Worm (Caenorhabditis elegans): ENCODE results near the gene srg-23.
A peak's percentile ranks its signal among the peaks of the same experiment; 100 is the strongest.

Gene srg-23

ce11 chrII:3055531-3055930 is 40.4 kb downstream of the srg-23 start (continued):
- TF ChIP-seq hmg-1.1 (GFP tag; IDR thresholded peaks at IDR 0.05): peak; percentile 75
- no peak for TF ChIP-seq mdt-29 (GFP tag; IDR thresholded peaks at IDR 0.05)
- 0 out of 2 replicates have a peak, but pooled peaks have one; percentile 19 for TF ChIP-seq madf-9 (GFP tag; conservative IDR thresholded peaks at IDR 0.05)
- TF ChIP-seq Y48G9A.11 (GFP tag; IDR thresholded peaks at IDR 0.05): no peak
- no peak for TF ChIP-seq ceh-82 (tag; optimal IDR thresholded peaks at IDR 0.05)
- TF ChIP-seq duxl-1 (tag; optimal IDR thresholded peaks at IDR 0.05; ENCODE audit: poor library complexity): no peak
- TF ChIP-seq ceh-32 (tag; optimal IDR thresholded peaks at IDR 0.05; ENCODE audit: poor library complexity): no peak
- no peak for TF ChIP-seq ceh-28 (tag; optimal IDR thresholded peaks at IDR 0.05)
- TF ChIP-seq hif-1 (tag; optimal IDR thresholded peaks at IDR 0.05): peak in 1 of 2 experiments; percentile 5
- TF ChIP-seq egl-43 (GFP tag; IDR thresholded peaks at IDR 0.05): peak; percentile 50; the same call in 1 of the 2 replicates
- no peak for TF ChIP-seq Y5F2A.4 (GFP tag; optimal IDR thresholded peaks at IDR 0.05)
- peak; percentile 49 for TF ChIP-seq rbr-2 (tag; optimal IDR thresholded peaks at IDR 0.05)
- no peak for TF ChIP-seq aly-2 (tag; optimal IDR thresholded peaks at IDR 0.05)
- TF ChIP-seq hlh-30 (tag; optimal IDR thresholded peaks at IDR 0.05; ENCODE audit: insufficient read depth): peak; percentile 74
- no peak for TF ChIP-seq daf-8 (GFP tag; IDR thresholded peaks at IDR 0.05)
- TF ChIP-seq zag-1 (tag; optimal IDR thresholded peaks at IDR 0.05): no peak
- TF ChIP-seq F37D6.2 (tag; optimal IDR thresholded peaks at IDR 0.05): no peak
- peak; percentile 16 for TF ChIP-seq mes-2 (tag; optimal IDR thresholded peaks at IDR 0.05; ENCODE audit: poor library complexity, severe bottlenecking)
- no peak for TF ChIP-seq lin-38 (GFP tag; IDR thresholded peaks at IDR 0.05)
- peak; percentile 46 for TF ChIP-seq lin-13 (GFP tag; optimal IDR thresholded peaks at IDR 0.05)
- no peak for TF ChIP-seq ztf-7 (tag; optimal IDR thresholded peaks at IDR 0.05)
- TF ChIP-seq skn-1 (tag; optimal IDR thresholded peaks at IDR 0.05): no peak
- TF ChIP-seq daf-19 (GFP tag; conservative IDR thresholded peaks at IDR 0.05): no peak
- TF ChIP-seq mxl-3 (GFP tag; optimal IDR thresholded peaks at IDR 0.05): peak; percentile 33
- no peak for TF ChIP-seq nhr-42 (GFP tag; IDR thresholded peaks at IDR 0.05)
- no peak for TF ChIP-seq ces-1 (GFP tag; optimal IDR thresholded peaks at IDR 0.05)
- no peak for TF ChIP-seq nhr-41 (GFP tag; IDR thresholded peaks at IDR 0.05)
- TF ChIP-seq ZK546.5 (tag; optimal IDR thresholded peaks at IDR 0.05): no peak
- TF ChIP-seq nhr-76 (tag; optimal IDR thresholded peaks at IDR 0.05): no peak
- no peak for TF ChIP-seq ama-1 (optimal IDR thresholded peaks at IDR 0.05)
- no peak for TF ChIP-seq lim-7 (GFP tag; IDR thresholded peaks at IDR 0.05)
- no peak for TF ChIP-seq mxl-2 (GFP tag; conservative IDR thresholded peaks at IDR 0.05)
- TF ChIP-seq T20F7.1 (GFP tag; optimal IDR thresholded peaks at IDR 0.05): no peak
- TF ChIP-seq lir-3 (tag; optimal IDR thresholded peaks at IDR 0.05): no peak
- TF ChIP-seq spr-1 (tag; optimal IDR thresholded peaks at IDR 0.05): peak; percentile 14
- no peak for TF ChIP-seq nhr-11 (tag; optimal IDR thresholded peaks at IDR 0.05)
- TF ChIP-seq lsy-2 (tag; optimal IDR thresholded peaks at IDR 0.05): no peak
- TF ChIP-seq mdl-1 (tag; optimal IDR thresholded peaks at IDR 0.05): peak in 1 of 2 experiments; percentile 51
- peak; percentile 94 for TF ChIP-seq set-16 (GFP tag; IDR thresholded peaks at IDR 0.05)
- TF ChIP-seq daf-12 (tag; optimal IDR thresholded peaks at IDR 0.05): no peak
- TF ChIP-seq unc-39 (tag; optimal IDR thresholded peaks at IDR 0.05): no peak
- TF ChIP-seq nhr-237 (tag; optimal IDR thresholded peaks at IDR 0.05): no peak
- TF ChIP-seq nhr-28 (tag; optimal IDR thresholded peaks at IDR 0.05): peak; percentile 5
- no peak for TF ChIP-seq dve-1 (tag; optimal IDR thresholded peaks at IDR 0.05; ENCODE audit: insufficient read depth)
- no peak for TF ChIP-seq dmd-8 (GFP tag; IDR thresholded peaks at IDR 0.05)
- no peak for TF ChIP-seq nhr-6 (tag; optimal IDR thresholded peaks at IDR 0.05)
- TF ChIP-seq fkh-10 (GFP tag; optimal IDR thresholded peaks at IDR 0.05): no peak
- no peak for TF ChIP-seq F10B5.3 (tag; optimal IDR thresholded peaks at IDR 0.05)
